Worm (Caenorhabditis elegans): Measurements from ENCODE around the gene R03H10.1.

DNA sequence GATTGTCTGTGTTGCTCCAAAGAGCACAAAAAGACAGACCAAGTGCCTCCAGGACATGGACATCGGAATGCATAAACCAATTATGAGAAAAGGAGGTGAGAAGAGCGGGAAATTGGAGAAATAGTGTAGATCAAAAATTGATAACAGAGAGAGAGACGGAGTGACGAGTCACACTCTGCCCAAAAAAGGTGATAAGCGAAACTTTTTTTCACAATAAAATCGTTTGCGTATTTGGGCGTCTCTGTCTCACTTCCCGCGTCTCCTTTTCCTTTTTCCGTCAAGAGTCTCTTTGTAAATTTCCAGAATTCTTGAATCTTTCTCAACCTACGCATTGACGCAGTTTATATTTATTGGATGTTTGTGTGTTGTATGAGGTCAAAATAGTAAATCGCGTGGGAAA is 14.1 kb downstream of the R03H10.1 start, which contains the start of gene mth-2:
- TF ChIP-seq nhr-237 (tag; optimal IDR thresholded peaks at IDR 0.05) (no peak), nhr-12 (tag; optimal IDR thresholded peaks at IDR 0.05) (no peak), blmp-1 (tag; optimal IDR thresholded peaks at IDR 0.05; ENCODE audit: insufficient read depth) (no peak), R02D3.7 (tag; optimal IDR thresholded peaks at IDR 0.05) (no peak), aly-2 (tag; optimal IDR thresholded peaks at IDR 0.05) (no peak), ceh-82 (tag; optimal IDR thresholded peaks at IDR 0.05) (no peak), fos-1 (tag; optimal IDR thresholded peaks at IDR 0.05) (peak; percentile 88), skn-1 (tag; optimal IDR thresholded peaks at IDR 0.05) (no peak), nhr-11 (tag; optimal IDR thresholded peaks at IDR 0.05) (no peak), crh-2 (tag; optimal IDR thresholded peaks at IDR 0.05) (peak; percentile 12), sem-4 (tag; optimal IDR thresholded peaks at IDR 0.05) (no peak)

Data from whole organism, L2 larva.